Worm (Caenorhabditis elegans) whole organism, late embryonic: ENCODE measurements around the gene C46F4.3.

Experiments used
- ceh-19 ChIP-seq: fragments of 200-800 bp; sonication (Bioruptor generic); optimal IDR thresholded peaks from 2 replicates; lab custom pipeline; 2018; ENCODE audit warnings: mild to moderate bottlenecking, missing genetic modification characterization, missing compliant biosample characterization
- ceh-30 ChIP-seq: fragments of 150-350 bp; optimal IDR thresholded peaks from 2 replicates; lab custom pipeline; 2014; ENCODE audit warnings: missing biosample characterization, missing genetic modification characterization
- ceh-45 ChIP-seq: fragments of 200-800 bp; sonication (Bioruptor generic); IDR thresholded peaks from 2 replicates; pipeline ENCODE4 v1.3.6; 2022; ENCODE audit warnings: missing genetic modification reagents, missing genetic modification characterization, missing compliant biosample characterization
- pha-4 ChIP-seq: fragments of 150-350 bp; optimal IDR thresholded peaks from 2 replicates; lab custom pipeline; 2018; ENCODE audit warnings: missing biosample characterization, missing genetic modification reagents, missing genetic modification characterization

ce11 chrX:5976206-5976960 lies 40.8 kb downstream of the C46F4.3 start:
- no peak for TF ChIP-seq ceh-19 (GFP tag; lab: Kevin White, UChicago)
- TF ChIP-seq ceh-45 (GFP tag; lab: Robert Waterston, UW) = no peak
- TF ChIP-seq ceh-30 (tag; lab: Kevin White, UChicago) = no peak
- no peak for TF ChIP-seq pha-4 (tag; lab: Kevin White, UChicago)
